Fruit fly (Drosophila melanogaster): ENCODE measurements around the gene Lim1.
A peak's percentile ranks its signal among the peaks of the same experiment; 100 is the strongest.

DNA sequence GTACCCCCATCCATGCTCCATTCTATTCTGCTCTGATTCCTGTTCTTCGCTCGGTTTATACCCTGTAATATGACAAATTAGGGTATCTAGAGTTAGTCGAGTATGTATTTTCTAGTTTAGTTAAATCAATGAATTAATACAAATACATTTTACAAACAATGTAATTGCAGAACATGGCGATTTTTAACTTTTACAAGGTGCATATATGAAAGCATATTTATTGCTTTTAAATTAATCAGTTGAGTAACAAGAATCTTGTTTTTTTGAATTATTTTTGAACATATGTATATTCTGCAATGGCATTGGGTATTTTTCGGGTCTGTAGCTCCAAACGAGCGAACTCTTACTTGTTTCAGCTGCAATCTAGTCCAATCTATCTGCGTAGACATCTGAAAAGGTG is 58.0 kb downstream of the Lim1 start:
- no peak for TF ChIP-seq Hr38 (GFP tag; optimal IDR thresholded peaks at IDR 0.05)
- peak; percentile 55 for TF ChIP-seq CG6808 (GFP tag; optimal IDR thresholded peaks at IDR 0.05)
- TF ChIP-seq svp (GFP tag) = no peak
- peak; percentile 48 to 49 for TF ChIP-seq ss (GFP tag; optimal IDR thresholded peaks at IDR 0.05)
- peak; percentile 49 for TF ChIP-seq dsx (GFP tag; optimal IDR thresholded peaks at IDR 0.05; ENCODE audit: poor library complexity, severe bottlenecking)
